Fruit fly (Drosophila melanogaster) whole organism, embryonic: Measurements from ENCODE around the gene CG10570.

Experiments
- Adf1 ChIP-seq: fragments of 200-800 bp; sonication (Bioruptor generic); IDR thresholded peaks from 2 replicates; pipeline ENCODE4 v1.3.6; 2022; ENCODE audit warnings: missing biosample characterization, missing genetic modification characterization
- Atf-2 ChIP-seq: fragments of 200-800 bp; sonication (Bioruptor generic); optimal IDR thresholded peaks from 2 replicates; lab custom pipeline; 2016; ENCODE audit warnings: missing biosample characterization, missing genetic modification characterization
- Atf3 ChIP-seq: fragments of 200-800 bp; sonication (Bioruptor generic); optimal IDR thresholded peaks from 3 replicates; lab custom pipeline; 2016; ENCODE audit warnings: missing biosample characterization, missing genetic modification characterization
- CG10321 ChIP-seq: fragments of 200-800 bp; sonication (Bioruptor generic); IDR thresholded peaks from 2 replicates; pipeline ENCODE4 v1.3.6; 2022; ENCODE audit warnings: missing biosample characterization, missing genetic modification characterization
- CG11504 ChIP-seq: fragments of 200-800 bp; sonication (Bioruptor generic); optimal IDR thresholded peaks from 3 replicates; lab custom pipeline; 2019; ENCODE audit warnings: missing biosample characterization, mild to moderate bottlenecking, missing genetic modification characterization, moderate library complexity
- CG12071 ChIP-seq: fragments of 200-800 bp; sonication (Bioruptor generic); optimal IDR thresholded peaks from 3 replicates; lab custom pipeline; 2018; ENCODE audit warnings: missing biosample characterization, mild to moderate bottlenecking, missing genetic modification characterization
- CG12744 ChIP-seq: fragments of 200-800 bp; sonication (Bioruptor generic); optimal IDR thresholded peaks from 2 replicates; lab custom pipeline; 2016; ENCODE audit warnings: missing biosample characterization, missing genetic modification characterization
- CG14860 ChIP-seq: fragments of 200-800 bp; sonication (Bioruptor generic); IDR thresholded peaks from 3 replicates; pipeline ENCODE4 v1.3.6; 2022; ENCODE audit warnings: missing biosample characterization, missing genetic modification characterization; ENCODE audit not compliant: partially characterized antibody
- CG15479 ChIP-seq: fragments of 200-800 bp; sonication (Bioruptor generic); optimal IDR thresholded peaks from 3 replicates; lab custom pipeline; 2019; ENCODE audit warnings: missing biosample characterization, mild to moderate bottlenecking, missing genetic modification characterization, moderate library complexity
- CG2199 ChIP-seq: fragments of 200-800 bp; sonication (Bioruptor generic); IDR thresholded peaks from 3 replicates; pipeline ENCODE4 v1.3.6; 2022; ENCODE audit warnings: missing biosample characterization, missing genetic modification characterization
- CG3847 ChIP-seq: fragments of 200-800 bp; sonication (Bioruptor generic); IDR thresholded peaks from 2 replicates; pipeline ENCODE4 v1.3.6; 2022; ENCODE audit warnings: missing biosample characterization, missing genetic modification characterization
- CG3995 ChIP-seq: fragments of 200-800 bp; sonication (Bioruptor generic); optimal IDR thresholded peaks from 3 replicates; lab custom pipeline; 2016; ENCODE audit warnings: missing biosample characterization, missing genetic modification characterization
- CG7372 ChIP-seq: fragments of 200-800 bp; sonication (Bioruptor generic); IDR thresholded peaks from 2 replicates; pipeline ENCODE4 v1.3.6; 2022; ENCODE audit warnings: missing biosample characterization, missing genetic modification characterization
- CkIIα-i1 ChIP-seq: fragments of 200-800 bp; sonication (Bioruptor generic); IDR thresholded peaks from 2 replicates; pipeline ENCODE4 v1.3.6; 2022; ENCODE audit warnings: missing biosample characterization, missing genetic modification characterization
- D19A ChIP-seq: fragments of 200-800 bp; optimal IDR thresholded peaks from 3 replicates; lab custom pipeline; 2019; ENCODE audit warnings: missing biosample characterization, mild to moderate bottlenecking, missing genetic modification characterization, moderate library complexity
- Deaf1 ChIP-seq: fragments of 200-800 bp; optimal IDR thresholded peaks from 3 replicates; lab custom pipeline; 2019; ENCODE audit warnings: missing biosample characterization, mild to moderate bottlenecking, missing genetic modification characterization, moderate library complexity
- E2f1 ChIP-seq: fragments of 200-800 bp; sonication (Bioruptor generic); IDR thresholded peaks from 2 replicates; pipeline ENCODE4 v1.3.6; 2022; ENCODE audit warnings: missing biosample characterization, missing genetic modification characterization
- HLH4C ChIP-seq: fragments of 200-800 bp; sonication (Bioruptor generic); IDR thresholded peaks from 3 replicates; pipeline ENCODE4 v1.3.6; 2022; ENCODE audit warnings: missing biosample characterization, missing genetic modification characterization; ENCODE audit not compliant: partially characterized antibody
- Jarid2 ChIP-seq: fragments of 200-800 bp; sonication (Bioruptor generic); optimal IDR thresholded peaks from 3 replicates; lab custom pipeline; 2017; ENCODE audit warnings: mild to moderate bottlenecking, missing biosample characterization, missing genetic modification reagents, missing genetic modification characterization
- Med ChIP-seq: fragments of 200-800 bp; sonication (Bioruptor generic); peaks from one replicate; lab custom pipeline; 2016; ENCODE audit warnings: missing biosample characterization, missing genetic modification characterization, mild to moderate bottlenecking, inconsistent platforms, moderate library complexity
- Nf-YC ChIP-seq: fragments of 200-800 bp; optimal IDR thresholded peaks from 3 replicates; lab custom pipeline; 2019; ENCODE audit warnings: missing biosample characterization, mild to moderate bottlenecking, missing genetic modification characterization, moderate library complexity
- Rfx ChIP-seq: fragments of 200-800 bp; sonication (Bioruptor generic); IDR thresholded peaks from 2 replicates; pipeline ENCODE4 v1.3.6; 2022; ENCODE audit warnings: missing biosample characterization, missing genetic modification characterization
- Rx ChIP-seq: fragments of 200-800 bp; sonication (Bioruptor generic); IDR thresholded peaks from 2 replicates; pipeline ENCODE4 v1.3.6; 2022; ENCODE audit warnings: missing biosample characterization, missing genetic modification characterization
- Sox102F ChIP-seq: fragments of 200-800 bp; sonication (Bioruptor generic); optimal IDR thresholded peaks from 2 replicates; lab custom pipeline; 2018; ENCODE audit warnings: missing biosample characterization, mild to moderate bottlenecking, missing genetic modification characterization, moderate library complexity
- Stat92E ChIP-seq, 3 experiments: fragments of >200 bp in 2 of 3; fragments of 200-800 bp in 1 of 3; sonication (Bioruptor generic) in 1 of 3; optimal IDR thresholded peaks; 2 replicates each; lab custom pipeline; 2017 to 2019; ENCODE audit warnings: missing biosample characterization in 3 of 3, missing genetic modification characterization in 3 of 3, mild to moderate bottlenecking in 1 of 3, moderate library complexity in 1 of 3
- Trl ChIP-seq, 3 experiments: fragments of >200 bp in 2 of 3; fragments of 200-800 bp in 1 of 3; sonication (Bioruptor generic) in 1 of 3; optimal IDR thresholded peaks; 2 replicates in 1 of 3; 3 replicates in 2 of 3; lab custom pipeline; 2016 to 2017; ENCODE audit warnings: missing biosample characterization in 1 of 3, missing genetic modification characterization in 1 of 3
- aop ChIP-seq: fragments of 200-800 bp; sonication (Bioruptor generic); IDR thresholded peaks from 2 replicates; pipeline ENCODE4 v1.3.6; 2022; ENCODE audit warnings: missing biosample characterization, missing genetic modification characterization
- ap ChIP-seq: fragments of 200-800 bp; sonication (Bioruptor generic); IDR thresholded peaks from 2 replicates; pipeline ENCODE4 v1.3.6; 2022; ENCODE audit warnings: missing biosample characterization, missing genetic modification characterization
- bowl ChIP-seq: fragments of 200-800 bp; sonication (Bioruptor generic); IDR thresholded peaks from 2 replicates; pipeline ENCODE4 v1.3.6; 2022; ENCODE audit warnings: missing biosample characterization, missing genetic modification characterization
- chm ChIP-seq: fragments of 200-800 bp; sonication (Bioruptor generic); IDR thresholded peaks from 2 replicates; pipeline ENCODE4 v1.3.6; 2022; ENCODE audit warnings: missing biosample characterization, missing genetic modification characterization
- crol ChIP-seq: fragments of 200-800 bp; sonication (Bioruptor generic); IDR thresholded peaks from 2 replicates; pipeline ENCODE4 v1.3.6; 2022; ENCODE audit warnings: missing biosample characterization, missing genetic modification characterization
- disco-r ChIP-seq: fragments of 200-800 bp; sonication (Bioruptor generic); optimal IDR thresholded peaks from 2 replicates; lab custom pipeline; 2016; ENCODE audit warnings: missing biosample characterization, missing genetic modification characterization
- dm ChIP-seq: fragments of 200-800 bp; sonication (Bioruptor generic); optimal IDR thresholded peaks from 3 replicates; lab custom pipeline; 2016; ENCODE audit warnings: missing biosample characterization, missing genetic modification characterization
- exex ChIP-seq: fragments of 200-800 bp; sonication (Bioruptor generic); optimal IDR thresholded peaks from 4 replicates; lab custom pipeline; 2018; ENCODE audit warnings: missing biosample characterization, mild to moderate bottlenecking, missing genetic modification characterization, moderate library complexity
- fd3F ChIP-seq: fragments of 200-800 bp; sonication (Bioruptor generic); optimal IDR thresholded peaks from 2 replicates; lab custom pipeline; 2018; ENCODE audit warnings: missing biosample characterization, mild to moderate bottlenecking, missing genetic modification characterization, moderate library complexity
- ftz-f1 ChIP-seq: fragments of 200-800 bp; sonication (Bioruptor generic); optimal IDR thresholded peaks from 2 replicates; lab custom pipeline; 2016; ENCODE audit warnings: missing biosample characterization, missing genetic modification characterization
- ham ChIP-seq: fragments of 200-800 bp; sonication (Bioruptor generic); IDR thresholded peaks from 2 replicates; pipeline ENCODE4 v1.3.6; 2022; ENCODE audit warnings: missing biosample characterization, missing genetic modification characterization
- lilli ChIP-seq: fragments of 200-800 bp; sonication (Bioruptor generic); optimal IDR thresholded peaks from 3 replicates; lab custom pipeline; 2016; ENCODE audit warnings: missing biosample characterization, missing genetic modification characterization
- nerfin-2 ChIP-seq: fragments of 200-800 bp; sonication (Bioruptor generic); IDR thresholded peaks from 2 replicates; pipeline ENCODE4 v1.3.6; 2022; ENCODE audit warnings: missing biosample characterization, missing genetic modification characterization; ENCODE audit not compliant: partially characterized antibody
- otp ChIP-seq: fragments of 200-800 bp; sonication (Bioruptor generic); IDR thresholded peaks from 3 replicates; pipeline ENCODE4, ENCODE4 v1.3.6; 2022; ENCODE audit warnings: missing biosample characterization, missing genetic modification characterization
- pan ChIP-seq, 4 experiments: fragments of >200 bp in 3 of 4; fragments of 200-800 bp in 1 of 4; sonication (Bioruptor generic) in 1 of 4; optimal IDR thresholded peaks in 3 of 4; IDR thresholded peaks in 1 of 4; 2 replicates each; pipeline versions ENCODE4 v1.3.6 to Lab custom; 2017 to 2022; ENCODE audit warnings: missing biosample characterization in 2 of 4, missing genetic modification characterization in 2 of 4, mixed read lengths in 1 of 4
- row ChIP-seq: fragments of 200-800 bp; sonication (Bioruptor generic); IDR thresholded peaks from 3 replicates; pipeline ENCODE4 v1.3.6; 2022; ENCODE audit warnings: missing biosample characterization, missing genetic modification characterization
- sens ChIP-seq: fragments of 200-800 bp; sonication (Bioruptor generic); peaks from one replicate; lab custom pipeline; 2016; ENCODE audit warnings: missing biosample characterization, missing genetic modification characterization
- tio ChIP-seq: fragments of 200-800 bp; sonication (Bioruptor generic); optimal IDR thresholded peaks from 2 replicates; lab custom pipeline; 2017; ENCODE audit warnings: missing biosample characterization, missing genetic modification characterization, inconsistent platforms
- tll ChIP-seq, 2 experiments: fragments of 200-800 bp in 1 of 2; fragments of >200 bp in 1 of 2; sonication (Bioruptor generic) in 1 of 2; optimal IDR thresholded peaks; 2 replicates each; lab custom pipeline; 2017 to 2019; ENCODE audit warnings: missing biosample characterization in 2 of 2, missing genetic modification characterization in 2 of 2, mild to moderate bottlenecking in 1 of 2, moderate library complexity in 1 of 2
- zen ChIP-seq: fragments of 200-800 bp; sonication (Bioruptor generic); optimal IDR thresholded peaks from 3 replicates; lab custom pipeline; 2018; ENCODE audit warnings: missing biosample characterization, mild to moderate bottlenecking, missing genetic modification characterization, moderate library complexity

The CG10570 gene

DNA sequence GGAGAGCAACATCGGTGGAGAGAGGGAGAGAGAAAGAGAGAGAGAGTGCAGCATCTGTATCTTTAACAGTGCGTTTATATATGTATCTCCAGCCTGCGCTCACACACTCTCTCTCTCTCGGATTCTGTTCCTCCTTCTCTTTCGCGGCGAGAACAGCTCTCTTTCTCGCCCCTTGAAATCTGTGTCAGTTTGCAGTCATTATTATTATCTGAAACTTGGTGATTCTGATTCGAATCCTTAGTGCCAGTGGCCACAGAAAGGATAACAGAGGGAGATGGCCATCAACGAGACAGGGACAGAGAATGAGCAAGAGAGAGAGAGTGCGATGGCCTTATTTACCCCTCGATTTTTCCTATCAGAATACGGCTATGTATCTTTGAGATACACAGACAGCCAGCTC is 28.1 kb downstream of the CG10570 start (continued):
- TF ChIP-seq disco-r (GFP tag; lab: Kevin White, UChicago) (no peak), Nf-YC (peak; percentile 95), ftz-f1 (GFP tag; lab: Kevin White, UChicago) (no peak), aop (GFP tag; lab: Robert Waterston, UW) (no peak), otp (GFP tag; lab: Robert Waterston, UW) (no peak), Deaf1 (tag; lab: Kevin White, UChicago) (peak; percentile 33), CG10321 (GFP tag; lab: Robert Waterston, UW) (peak; percentile 61), Stat92E (GFP tag; optimal IDR thresholded peaks at IDR 0.05; lab: Kevin White, UChicago) (no peak), bowl (GFP tag; lab: Robert Waterston, UW) (no peak), ham (GFP tag; lab: Robert Waterston, UW) (no peak), CG12071 (no peak), Rfx (GFP tag; lab: Robert Waterston, UW) (no peak), Atf3 (GFP tag; lab: Kevin White, UChicago) (no peak)

- TF ChIP-seq Adf1: peak; percentile 61
- peak; percentile 37 for TF ChIP-seq Med (GFP tag; lab: Kevin White, UChicago)
- TF ChIP-seq HLH4C (GFP tag; lab: Robert Waterston, UW): no peak
- no peak for TF ChIP-seq row (GFP tag; lab: Robert Waterston, UW)
- peak; percentile 64 for TF ChIP-seq sens (GFP tag; lab: Kevin White, UChicago)
- no peak for TF ChIP-seq Atf-2
- peak; percentile 27 for TF ChIP-seq CG15479 (GFP tag; lab: Kevin White, UChicago)
- no peak for TF ChIP-seq ap (GFP tag; lab: Robert Waterston, UW)
- TF ChIP-seq crol (GFP tag; lab: Robert Waterston, UW): peak; percentile 7; the same call in 1 of the 2 replicates
- no peak for TF ChIP-seq D19A
- peak; percentile 74 for TF ChIP-seq Deaf1 (tag; lab: Kevin White, UChicago)
- TF ChIP-seq CG7372 (GFP tag; lab: Robert Waterston, UW): peak; percentile 68
- peak; percentile 58 for TF ChIP-seq Jarid2 (GFP tag; lab: Kevin White, UChicago)
- no peak for TF ChIP-seq E2f1 (GFP tag; lab: Robert Waterston, UW)
- no peak for TF ChIP-seq dm
- TF ChIP-seq, all 482 proteins: peak for 8
Observed at dm6 chr2L:18782212-18782825, 28.7 kb downstream of the CG10570 start.

DNA sequence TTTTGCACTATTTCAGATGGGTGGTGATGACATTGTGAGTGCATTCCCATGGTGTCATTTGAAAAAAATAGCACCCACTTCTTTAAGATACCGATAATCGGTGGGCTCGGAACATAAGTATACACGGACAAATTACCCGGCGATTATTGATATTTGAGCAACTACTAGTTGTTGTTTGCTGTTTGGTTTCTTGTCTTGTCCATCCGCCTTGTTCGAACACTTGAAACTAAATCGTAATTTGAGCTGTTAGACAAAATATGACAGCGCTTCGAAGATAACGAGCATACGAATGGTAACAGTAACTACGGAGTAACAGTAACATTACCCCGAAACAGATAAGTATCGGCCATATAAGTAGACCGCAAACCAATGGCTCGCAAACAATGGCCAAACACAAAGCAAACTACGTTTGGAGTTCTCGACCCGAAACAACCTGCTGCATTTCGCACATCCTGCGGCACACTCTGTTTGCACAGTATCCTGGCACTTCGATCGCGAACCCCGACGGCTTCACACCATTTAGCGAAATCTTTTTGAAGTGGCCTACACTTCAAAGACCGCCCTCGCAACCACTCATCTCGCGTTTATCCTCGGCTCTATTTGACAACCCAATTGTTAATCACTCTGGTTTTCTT is 30.0 kb downstream of the CG10570 start:
- TF ChIP-seq CG3847 (GFP tag; lab: Robert Waterston, UW): no peak
- TF ChIP-seq tio (GFP tag; lab: Kevin White, UChicago): no peak
- TF ChIP-seq CG3995 (GFP tag; lab: Kevin White, UChicago): no peak
- TF ChIP-seq Sox102F (GFP tag; lab: Kevin White, UChicago): no peak
- no peak for TF ChIP-seq pan (optimal IDR thresholded peaks at IDR 0.05; lab: Kevin White, UChicago)
- no peak for TF ChIP-seq pan (GFP tag; optimal IDR thresholded peaks at IDR 0.05 in 1 of 2, IDR thresholded peaks at IDR 0.05 in 1 of 2)
- TF ChIP-seq tll (GFP tag; optimal IDR thresholded peaks at IDR 0.05; lab: Kevin White, UChicago): peak in 1 of 2 experiments; percentile 80
- TF ChIP-seq CG11504: no peak
- TF ChIP-seq CG2199: no peak
- TF ChIP-seq CG15479 (GFP tag; lab: Kevin White, UChicago): peak; percentile 61
- TF ChIP-seq Rx (GFP tag; lab: Robert Waterston, UW): no peak
- no peak for TF ChIP-seq CG12744 (GFP tag; lab: Kevin White, UChicago)
- TF ChIP-seq lilli (GFP tag; lab: Kevin White, UChicago): no peak
- no peak for TF ChIP-seq CG14860 (GFP tag; lab: Robert Waterston, UW)
- no peak for TF ChIP-seq Trl (optimal IDR thresholded peaks at IDR 0.05; lab: Kevin White, UChicago)
- no peak for TF ChIP-seq Trl (GFP tag; optimal IDR thresholded peaks at IDR 0.05; lab: Kevin White, UChicago)
- TF ChIP-seq CkIIα-i1 (GFP tag; lab: Robert Waterston, UW): no peak
- peak; percentile 44 for TF ChIP-seq zen
- TF ChIP-seq chm (GFP tag; lab: Robert Waterston, UW): 0 out of 2 replicates have a peak, but pooled peaks have one; percentile 34
- TF ChIP-seq exex (tag; lab: Kevin White, UChicago): peak; percentile 81
- no peak for TF ChIP-seq fd3F (GFP tag; lab: Kevin White, UChicago)
- no peak for TF ChIP-seq nerfin-2 (GFP tag; lab: Robert Waterston, UW)
